Worm (Caenorhabditis elegans) whole organism, L2 larva: ENCODE results near the gene sptl-2.

Source experiments
- C34F6.9 ChIP-seq: fragments of 150-350 bp; optimal IDR thresholded peaks from 2 replicates; lab custom pipeline; 2014; ENCODE audit warnings: missing biosample characterization, missing genetic modification characterization
- F13H6.1 ChIP-seq: sonication (generic microtip); optimal IDR thresholded peaks from 2 replicates; lab custom pipeline; 2016; ENCODE audit warnings: missing genetic modification characterization, missing compliant biosample characterization
- Y55F3AM.14 ChIP-seq: fragments of 200-800 bp; sonication (Bioruptor generic); optimal IDR thresholded peaks from 2 replicates; lab custom pipeline; 2018; ENCODE audit warnings: mild to moderate bottlenecking, missing genetic modification characterization, missing compliant biosample characterization
- ZK546.5 ChIP-seq: sonication (generic microtip); optimal IDR thresholded peaks from 2 replicates; lab custom pipeline; 2017; ENCODE audit warnings: missing biosample characterization, missing genetic modification characterization
- aly-2 ChIP-seq: fragments of 150-350 bp; optimal IDR thresholded peaks from 2 replicates; lab custom pipeline; 2014; ENCODE audit warnings: missing biosample characterization, missing genetic modification characterization
- ceh-82 ChIP-seq: fragments of 150-350 bp; optimal IDR thresholded peaks from 2 replicates; lab custom pipeline; 2014; ENCODE audit warnings: missing biosample characterization, missing genetic modification characterization
- crh-2 ChIP-seq: sonication (generic microtip); optimal IDR thresholded peaks from 2 replicates; lab custom pipeline; 2017; ENCODE audit warnings: missing biosample characterization, missing genetic modification characterization
- elt-1 ChIP-seq: fragments of 150-350 bp; optimal IDR thresholded peaks from 2 replicates; lab custom pipeline; 2014; ENCODE audit warnings: missing biosample characterization, missing genetic modification characterization
- elt-3 ChIP-seq: sonication (generic microtip); optimal IDR thresholded peaks from 2 replicates; lab custom pipeline; 2017; ENCODE audit warnings: missing biosample characterization, missing genetic modification characterization
- fos-1 ChIP-seq: fragments of 150-350 bp; optimal IDR thresholded peaks from 2 replicates; lab custom pipeline; 2014; ENCODE audit warnings: missing biosample characterization, missing genetic modification characterization
- gmeb-1 ChIP-seq: fragments of 150-350 bp; optimal IDR thresholded peaks from 2 replicates; lab custom pipeline; 2014; ENCODE audit warnings: missing biosample characterization, missing genetic modification characterization
- lin-39 ChIP-seq: fragments of 150-350 bp; optimal IDR thresholded peaks from 2 replicates; lab custom pipeline; 2014; ENCODE audit warnings: missing biosample characterization, missing genetic modification reagents, missing genetic modification characterization
- lsy-2 ChIP-seq, 2 experiments: fragments of 150-350 bp in 1 of 2; sonication (generic microtip) in 1 of 2; optimal IDR thresholded peaks; 2 replicates each; lab custom pipeline; 2014 to 2017; ENCODE audit warnings: missing biosample characterization in 2 of 2, missing genetic modification characterization in 2 of 2
- nhr-10 ChIP-seq: sonication (generic microtip); optimal IDR thresholded peaks from 2 replicates; lab custom pipeline; 2017; ENCODE audit warnings: missing biosample characterization, missing genetic modification characterization
- nhr-11 ChIP-seq: fragments of 150-350 bp; optimal IDR thresholded peaks from 2 replicates; lab custom pipeline; 2014; ENCODE audit warnings: missing biosample characterization, missing genetic modification characterization
- nhr-12 ChIP-seq: fragments of 150-350 bp; optimal IDR thresholded peaks from 2 replicates; lab custom pipeline; 2014; ENCODE audit warnings: missing biosample characterization, missing genetic modification characterization
- nhr-129 ChIP-seq: fragments of 150-350 bp; optimal IDR thresholded peaks from 2 replicates; lab custom pipeline; 2014; ENCODE audit warnings: missing biosample characterization, missing genetic modification characterization
- nhr-21 ChIP-seq: fragments of 150-350 bp; optimal IDR thresholded peaks from 2 replicates; lab custom pipeline; 2014; ENCODE audit warnings: missing biosample characterization, missing genetic modification characterization
- nhr-23 ChIP-seq: fragments of 150-350 bp; optimal IDR thresholded peaks from 2 replicates; lab custom pipeline; 2014; ENCODE audit warnings: missing biosample characterization, missing genetic modification reagents, missing genetic modification characterization
- nhr-237 ChIP-seq: fragments of 150-350 bp; optimal IDR thresholded peaks from 2 replicates; lab custom pipeline; 2014; ENCODE audit warnings: missing biosample characterization, missing genetic modification characterization
- nhr-25 ChIP-seq: fragments of 150-350 bp; sonication (generic microtip); optimal IDR thresholded peaks from 3 replicates; lab custom pipeline; 2014; ENCODE audit warnings: missing biosample characterization, missing genetic modification characterization
- nhr-6 ChIP-seq: fragments of 150-350 bp; optimal IDR thresholded peaks from 2 replicates; lab custom pipeline; 2014; ENCODE audit warnings: missing biosample characterization, missing genetic modification characterization
- sem-4 ChIP-seq: fragments of 150-350 bp; optimal IDR thresholded peaks from 2 replicates; lab custom pipeline; 2014; ENCODE audit warnings: missing biosample characterization, missing genetic modification reagents, missing genetic modification characterization
- skn-1 ChIP-seq: sonication (generic microtip); optimal IDR thresholded peaks from 2 replicates; lab custom pipeline; 2017; ENCODE audit warnings: missing biosample characterization, missing genetic modification characterization
- sma-9 ChIP-seq, 2 experiments: fragments of 150-350 bp in 1 of 2; sonication (generic microtip) in 1 of 2; optimal IDR thresholded peaks; 2 replicates each; lab custom pipeline; 2014 to 2016; ENCODE audit warnings: missing genetic modification characterization in 2 of 2, mild to moderate bottlenecking in 1 of 2, missing biosample characterization in 1 of 2, missing compliant biosample characterization in 1 of 2, missing genetic modification reagents in 1 of 2, moderate library complexity in 1 of 2
- snpc-4 ChIP-seq: fragments of 150-350 bp; optimal IDR thresholded peaks from 2 replicates; lab custom pipeline; 2014; ENCODE audit warnings: missing biosample characterization, missing genetic modification characterization
- unc-55 ChIP-seq: fragments of 150-350 bp; sonication (generic microtip); optimal IDR thresholded peaks from 3 replicates; lab custom pipeline; 2014; ENCODE audit warnings: missing biosample characterization, missing genetic modification reagents, missing genetic modification characterization
- unc-62 ChIP-seq: fragments of 150-350 bp; optimal IDR thresholded peaks from 2 replicates; lab custom pipeline; 2014; ENCODE audit warnings: missing biosample characterization, missing genetic modification reagents, missing genetic modification characterization
- zag-1 ChIP-seq: fragments of 150-350 bp; optimal IDR thresholded peaks from 2 replicates; lab custom pipeline; 2014; ENCODE audit warnings: missing biosample characterization, missing genetic modification characterization
- ztf-1 ChIP-seq: fragments of 200-800 bp; sonication (Bioruptor generic); conservative IDR thresholded peaks from 2 replicates; pipeline ENCODE4 v1.3.6; 2022; ENCODE audit warnings: missing genetic modification characterization, missing compliant biosample characterization
- ztf-4 ChIP-seq: fragments of 150-350 bp; optimal IDR thresholded peaks from 2 replicates; lab custom pipeline; 2014; ENCODE audit warnings: missing biosample characterization, missing genetic modification characterization

sptl-2 gene

DNA sequence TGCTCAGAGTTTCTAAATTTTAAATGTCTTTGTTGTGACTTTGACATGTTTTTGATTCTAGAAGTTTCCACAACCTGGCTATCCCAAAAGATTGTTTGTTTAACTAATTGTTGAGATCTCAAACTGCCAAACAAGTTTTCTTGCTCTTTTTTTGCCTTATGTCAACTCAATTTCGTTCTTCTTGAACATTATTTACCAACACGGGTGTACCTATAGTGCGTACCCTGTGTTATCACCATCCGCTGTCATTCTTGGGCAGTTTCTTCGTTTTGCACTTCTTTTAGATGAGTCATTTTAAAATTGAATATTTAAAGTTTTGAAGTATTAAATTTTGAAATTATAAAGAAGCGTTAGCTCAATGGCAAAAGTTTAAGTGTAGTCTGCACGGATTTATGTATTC is at the start of gene sptl-2:
sptl-2 (plus strand) TSS at position 280 of the 400 bp plus-strand sequence.
- no peak for TF ChIP-seq C34F6.9 (tag; lab: Kevin White, UChicago)
- TF ChIP-seq nhr-12 (tag; lab: Kevin White, UChicago): no peak
- TF ChIP-seq sma-9 (GFP tag; optimal IDR thresholded peaks at IDR 0.05; lab: Kevin White, UChicago): peak; percentile 16
- TF ChIP-seq sma-9 (tag; optimal IDR thresholded peaks at IDR 0.05; lab: Kevin White, UChicago): no peak
- no peak for TF ChIP-seq lin-39 (tag; lab: Kevin White, UChicago)
- no peak for TF ChIP-seq elt-1 (tag; lab: Kevin White, UChicago)
- no peak for TF ChIP-seq Y55F3AM.14
- TF ChIP-seq fos-1: peak; percentile 79
- TF ChIP-seq skn-1 (tag; lab: Kevin White, UChicago): no peak
- no peak for TF ChIP-seq zag-1

DNA sequence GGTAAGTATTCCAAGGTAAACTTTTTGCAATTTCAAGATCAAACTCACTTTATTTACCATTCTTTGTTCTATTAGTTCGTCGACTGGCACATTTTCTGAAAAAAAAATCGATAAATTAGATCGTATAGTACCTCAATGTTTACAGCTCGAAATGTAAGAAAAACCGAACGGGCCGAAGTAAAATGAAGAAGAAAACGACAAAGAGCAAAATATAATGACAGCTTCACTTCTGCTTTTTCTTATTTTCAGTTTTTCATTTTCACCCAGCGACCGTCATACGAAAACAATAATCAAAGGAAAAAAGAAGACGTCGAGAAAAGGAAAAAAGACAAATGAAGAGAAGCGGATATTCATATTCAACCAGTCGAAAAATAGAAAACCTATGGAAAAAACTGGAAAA is 47.9 kb upstream of the sptl-2 start, which contains the start of gene che-7:
che-7 (minus strand) TSS at position 101 of the 400 bp plus-strand sequence.
- no peak for TF ChIP-seq elt-3 (tag; lab: Kevin White, UChicago)
- no peak for TF ChIP-seq nhr-12 (tag; lab: Kevin White, UChicago)
- TF ChIP-seq C34F6.9 (tag; lab: Kevin White, UChicago): no peak
- TF ChIP-seq nhr-11 (tag; lab: Kevin White, UChicago): no peak
- no peak for TF ChIP-seq lsy-2 (tag; optimal IDR thresholded peaks at IDR 0.05; lab: Kevin White, UChicago)
- no peak for TF ChIP-seq unc-62 (GFP tag; lab: Kevin White, UChicago)
- no peak for TF ChIP-seq zag-1
- no peak for TF ChIP-seq F13H6.1 (tag; lab: Kevin White, UChicago)
- no peak for TF ChIP-seq crh-2 (tag; lab: Kevin White, UChicago)
- TF ChIP-seq, all 48 proteins: peak for 0

DNA sequence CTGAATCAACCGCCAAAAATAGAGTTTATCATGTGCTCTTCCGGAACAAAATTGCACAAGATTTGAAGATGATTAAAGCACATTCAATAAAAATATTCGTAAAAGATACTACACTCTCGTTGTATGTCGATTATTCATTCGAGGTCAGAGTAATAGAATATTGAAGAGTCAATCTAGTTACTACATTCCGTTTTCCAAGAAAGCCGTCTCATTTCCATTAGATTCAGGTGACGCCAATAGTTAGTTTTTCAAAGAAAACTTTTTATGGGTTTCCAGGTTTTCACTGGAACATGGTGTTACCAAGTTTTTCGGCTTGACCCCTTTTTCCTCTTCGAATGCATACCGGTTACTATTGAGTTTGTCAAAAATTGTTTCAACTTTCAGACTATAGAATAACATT is 46.5 kb upstream of the sptl-2 start:
- TF ChIP-seq lsy-2 (tag; optimal IDR thresholded peaks at IDR 0.05; lab: Kevin White, UChicago): peak in 1 of 2 experiments; percentile 28
- peak; percentile 11 for TF ChIP-seq nhr-21 (tag; lab: Kevin White, UChicago)
- TF ChIP-seq unc-55 (GFP tag; lab: Kevin White, UChicago): peak; percentile 54
- TF ChIP-seq ZK546.5: no peak

DNA sequence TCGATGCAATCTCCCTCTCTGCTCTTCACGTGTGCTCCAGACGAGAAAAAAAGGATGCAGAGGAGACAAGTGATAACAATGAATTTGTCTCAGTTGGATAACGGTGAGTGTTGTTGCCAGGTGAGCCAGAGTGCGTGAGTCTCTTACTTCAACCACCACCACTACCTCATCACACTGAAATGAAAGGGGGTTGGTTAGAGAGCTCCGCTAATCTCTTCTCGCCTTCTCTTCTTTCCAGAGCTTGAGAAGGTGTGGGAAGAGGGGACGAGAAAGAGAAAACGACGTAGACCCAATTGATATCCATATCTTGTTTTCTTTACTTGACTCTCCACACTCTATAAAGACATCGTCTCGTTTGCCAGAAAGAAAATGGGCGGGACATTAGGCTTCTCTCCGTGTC is 45.6 kb upstream of the sptl-2 start:
- TF ChIP-seq ztf-1 (GFP tag; lab: Robert Waterston, UW) (no peak), F13H6.1 (tag; lab: Kevin White, UChicago) (no peak), snpc-4 (no peak), nhr-237 (no peak), C34F6.9 (tag; lab: Kevin White, UChicago) (no peak), sma-9 (GFP tag; optimal IDR thresholded peaks at IDR 0.05; lab: Kevin White, UChicago) (no peak), sma-9 (tag; optimal IDR thresholded peaks at IDR 0.05; lab: Kevin White, UChicago) (no peak)

DNA sequence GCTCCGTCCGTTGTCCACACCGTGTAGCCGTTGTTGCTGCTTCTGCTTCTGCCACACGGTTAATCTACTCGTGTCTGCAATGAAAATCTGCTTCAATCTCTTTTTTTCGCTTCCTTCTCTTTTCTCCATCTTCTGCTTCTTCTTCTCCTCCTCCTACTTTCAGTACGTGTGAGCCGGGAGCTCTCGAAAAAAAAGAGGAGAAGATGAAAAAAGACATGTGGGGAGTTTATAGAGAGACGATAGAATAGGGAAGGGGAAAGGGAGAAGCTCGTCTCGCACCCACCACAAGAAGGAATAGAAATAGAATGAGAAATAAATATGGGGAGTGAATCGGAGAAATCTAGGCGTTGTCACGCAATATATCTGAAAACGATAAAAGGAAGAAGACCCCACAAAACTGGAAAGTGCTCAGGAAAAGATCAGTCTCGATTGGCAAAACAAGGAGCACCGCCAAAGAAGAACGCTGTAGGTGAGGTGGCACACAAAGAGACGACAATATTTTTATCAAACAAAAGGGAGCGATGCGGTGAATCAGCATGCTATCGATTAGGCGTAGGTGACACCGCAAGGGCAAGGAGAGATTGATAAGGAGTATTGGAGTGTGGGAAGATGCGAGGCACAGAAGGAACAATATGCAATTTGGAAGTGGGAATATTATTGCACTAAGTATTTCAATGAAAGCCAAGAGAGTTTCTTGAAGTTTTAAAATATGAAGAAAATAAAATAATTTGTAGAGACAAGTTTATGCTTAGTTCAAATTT is 39.1 kb upstream of the sptl-2 start, which contains the start of gene let-413:
let-413 (minus strand) TSS at position 76 of the 761 bp plus-strand sequence.
- TF ChIP-seq fos-1: peak; percentile 98
- no peak for TF ChIP-seq nhr-237
- no peak for TF ChIP-seq lsy-2 (tag; optimal IDR thresholded peaks at IDR 0.05; lab: Kevin White, UChicago)
- TF ChIP-seq nhr-10: no peak
- TF ChIP-seq skn-1 (tag; lab: Kevin White, UChicago): no peak
- peak; percentile 20 for TF ChIP-seq C34F6.9 (tag; lab: Kevin White, UChicago)
- peak; percentile 59 for TF ChIP-seq unc-55 (GFP tag; lab: Kevin White, UChicago)
- no peak for TF ChIP-seq sem-4 (tag; lab: Kevin White, UChicago)
- no peak for TF ChIP-seq ztf-4 (tag; lab: Kevin White, UChicago)
- TF ChIP-seq nhr-23 (tag; lab: Kevin White, UChicago): no peak
- TF ChIP-seq elt-3 (tag; lab: Kevin White, UChicago): no peak
- no peak for TF ChIP-seq ztf-1 (GFP tag; lab: Robert Waterston, UW)
- TF ChIP-seq nhr-25 (tag; lab: Kevin White, UChicago): no peak
- no peak for TF ChIP-seq Y55F3AM.14
- TF ChIP-seq F13H6.1 (tag; lab: Kevin White, UChicago): no peak
- TF ChIP-seq crh-2 (tag; lab: Kevin White, UChicago): no peak
- TF ChIP-seq sma-9 (GFP tag; optimal IDR thresholded peaks at IDR 0.05; lab: Kevin White, UChicago): peak; percentile 15
- TF ChIP-seq sma-9 (tag; optimal IDR thresholded peaks at IDR 0.05; lab: Kevin White, UChicago): no peak
- TF ChIP-seq nhr-6 (tag; lab: Kevin White, UChicago): no peak
- peak; percentile 10 for TF ChIP-seq nhr-129 (tag; lab: Kevin White, UChicago)
- TF ChIP-seq elt-1 (tag; lab: Kevin White, UChicago): no peak
- TF ChIP-seq ceh-82: no peak
- TF ChIP-seq gmeb-1: no peak
- no peak for TF ChIP-seq aly-2
- TF ChIP-seq, all 48 proteins: peak for 5
